Fruit fly (Drosophila melanogaster) ovary, adult (tissue): Measurements from ENCODE around the gene CG6398.

Experiments used
- CG17801 ChIP-seq: fragments of 200-800 bp; optimal IDR thresholded peaks from 2 replicates; lab custom pipeline; 2019; ENCODE audit warnings: missing biosample characterization, mild to moderate bottlenecking, missing genetic modification characterization, moderate library complexity; ENCODE audit not compliant: partially characterized antibody

CG6398 gene

dm6 chrX:17830644-17831043 is at the start of gene CG6398:
CG6398 (plus strand) TSS chrX:17830828.
- TF ChIP-seq CG17801 = no peak

- TF ChIP-seq CG17801 = no peak
These were observed 49.8 kb upstream of the CG6398 start for dm6 chrX:17780834-17781233.

DNA sequence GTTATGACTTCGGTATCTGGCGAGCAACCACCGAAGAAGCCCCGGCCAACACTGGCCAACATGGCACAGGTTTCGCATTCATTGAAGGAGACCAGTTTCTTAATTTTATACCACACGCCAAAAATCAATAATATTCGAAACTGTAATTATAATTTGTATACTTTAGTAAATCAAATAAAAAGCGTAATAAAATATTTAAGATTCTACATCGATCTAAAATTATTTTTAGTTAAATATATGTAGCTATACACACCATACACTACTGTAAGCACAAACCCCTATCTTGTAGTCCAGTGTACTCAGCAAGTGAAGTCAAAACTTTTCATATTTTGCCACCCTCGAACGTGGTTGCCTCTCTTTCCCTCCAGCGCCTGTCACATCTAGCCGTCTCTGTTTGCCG is 48.6 kb upstream of the CG6398 start:
- no peak for TF ChIP-seq CG17801

DNA sequence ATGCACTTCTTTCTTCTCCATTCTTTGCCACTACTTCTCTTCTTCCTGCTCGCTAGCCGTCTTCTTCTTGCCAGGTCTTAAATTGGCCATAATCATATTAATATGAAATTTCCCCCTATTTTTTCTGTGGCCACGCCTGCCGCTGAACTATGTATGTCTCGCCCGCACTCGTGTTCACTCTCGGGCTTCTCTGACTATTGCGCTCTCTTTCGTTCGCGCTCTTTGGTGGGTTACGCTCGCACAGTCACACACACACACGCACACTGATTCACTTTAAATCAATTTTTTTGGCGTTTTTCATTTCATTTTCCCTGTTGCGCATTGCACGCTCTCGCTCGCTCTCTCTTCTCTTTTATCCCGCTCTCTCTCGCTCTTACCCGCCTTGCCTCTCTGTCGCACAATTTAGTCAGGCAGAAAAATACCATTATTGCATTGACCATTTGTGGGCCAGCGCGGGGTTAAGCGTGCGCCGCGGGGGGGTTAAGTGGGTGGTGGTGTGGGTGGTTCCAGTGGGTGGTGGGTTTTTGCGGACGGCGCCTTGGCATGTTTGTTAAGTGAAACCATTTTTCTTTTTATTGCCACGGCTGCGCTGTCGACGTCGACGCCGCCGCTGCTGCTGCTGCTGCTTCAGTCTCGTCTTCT is 41.1 kb upstream of the CG6398 start:
- TF ChIP-seq CG17801 = no peak

dm6 chrX:17790072-17790471 is 40.6 kb upstream of the CG6398 start:
- TF ChIP-seq CG17801 = no peak

- no peak for TF ChIP-seq CG17801
These were observed 39.9 kb upstream of the CG6398 start, which contains the start of gene OdsH for dm6 chrX:17790710-17791109. OdsH (plus strand) TSS chrX:17791010.

- TF ChIP-seq CG17801 = no peak
These were observed 31.4 kb upstream of the CG6398 start for dm6 chrX:17799070-17799802.

dm6 chrX:17799803-17800151 is 30.9 kb upstream of the CG6398 start:
- TF ChIP-seq CG17801 = no peak

- no peak for TF ChIP-seq CG17801
These were observed 28.1 kb upstream of the CG6398 start for dm6 chrX:17802353-17803121.

DNA sequence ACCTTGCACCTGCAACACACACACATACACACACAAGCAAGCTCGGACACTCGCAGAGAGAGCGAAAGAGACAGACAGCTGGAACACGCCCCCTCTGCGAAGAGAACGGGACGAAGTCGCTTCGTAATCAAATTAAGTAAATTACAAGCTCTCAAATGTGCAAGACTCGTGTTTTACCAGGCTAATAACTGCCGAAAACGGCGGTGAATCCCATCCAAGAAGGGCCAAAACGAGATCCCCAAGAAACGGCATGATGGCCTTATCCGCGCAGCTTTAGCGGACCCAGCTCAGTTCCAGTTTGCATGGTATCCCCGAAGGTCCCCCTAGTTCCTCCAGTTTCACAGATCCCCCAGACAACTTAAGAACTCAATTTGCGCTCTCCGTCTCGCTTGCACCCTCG is 26.6 kb upstream of the CG6398 start:
- TF ChIP-seq CG17801 = no peak

DNA sequence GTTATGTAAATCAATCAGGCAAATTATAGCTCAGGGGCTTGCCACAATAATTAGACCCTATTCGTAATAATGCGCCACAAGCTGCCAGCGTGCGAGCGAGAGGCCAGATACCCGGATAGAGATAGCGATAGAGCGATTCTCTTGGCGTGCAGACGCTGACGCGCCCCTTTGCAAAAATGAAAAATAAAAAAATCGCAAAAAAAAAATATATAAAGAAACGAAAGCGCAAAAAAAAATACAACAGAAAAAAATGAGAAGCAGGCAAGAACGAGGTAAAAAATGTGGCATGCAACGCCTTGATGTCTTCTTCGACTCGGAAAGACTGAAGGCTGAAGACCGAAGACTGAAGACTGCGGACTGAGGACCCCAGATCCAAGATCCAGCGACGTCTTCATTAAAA is 24.3 kb upstream of the CG6398 start:
- no peak for TF ChIP-seq CG17801

- no peak for TF ChIP-seq CG17801
These were observed 23.7 kb upstream of the CG6398 start for dm6 chrX:17806973-17807372.

DNA sequence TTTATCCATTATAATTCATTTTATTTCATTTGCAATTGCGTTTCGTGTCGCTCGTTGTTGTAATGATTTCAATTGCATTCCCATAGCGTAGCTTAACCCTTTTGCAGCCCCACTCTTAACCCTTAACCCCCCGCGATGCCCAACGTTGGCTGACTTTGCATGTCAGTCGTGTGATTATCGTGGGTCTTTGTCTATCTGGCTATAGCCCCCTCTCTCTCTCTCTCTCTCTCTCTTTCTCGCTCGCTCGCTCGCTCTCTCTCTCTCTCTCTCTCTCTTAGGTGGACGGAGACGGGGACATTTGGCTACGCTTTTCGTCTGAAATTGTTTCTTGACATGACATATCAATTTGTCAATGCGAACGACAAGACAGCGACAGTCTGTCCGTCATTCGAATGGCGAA is 18.4 kb upstream of the CG6398 start:
- no peak for TF ChIP-seq CG17801

dm6 chrX:17814783-17815182 is 15.8 kb upstream of the CG6398 start:
- TF ChIP-seq CG17801 = no peak

DNA sequence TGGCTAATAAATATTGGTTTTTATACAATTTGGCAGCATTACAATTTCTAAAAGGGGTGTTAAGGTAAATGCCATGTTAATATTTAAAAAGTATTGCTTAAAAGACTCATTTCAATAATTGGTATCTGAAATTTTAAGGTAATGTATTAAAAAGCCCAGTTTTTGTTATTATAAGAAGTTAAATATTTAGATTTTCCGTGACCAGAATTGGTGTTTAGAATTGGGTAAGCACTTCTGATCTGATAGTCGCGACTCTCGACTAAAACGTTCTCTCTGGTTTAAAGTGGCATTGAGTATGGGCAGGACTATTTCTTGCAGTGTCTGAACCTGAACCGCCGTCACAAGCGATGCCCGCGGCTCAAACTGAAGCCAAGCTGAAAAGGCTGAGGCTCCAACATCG is 14.2 kb upstream of the CG6398 start:
- TF ChIP-seq CG17801 = no peak

DNA sequence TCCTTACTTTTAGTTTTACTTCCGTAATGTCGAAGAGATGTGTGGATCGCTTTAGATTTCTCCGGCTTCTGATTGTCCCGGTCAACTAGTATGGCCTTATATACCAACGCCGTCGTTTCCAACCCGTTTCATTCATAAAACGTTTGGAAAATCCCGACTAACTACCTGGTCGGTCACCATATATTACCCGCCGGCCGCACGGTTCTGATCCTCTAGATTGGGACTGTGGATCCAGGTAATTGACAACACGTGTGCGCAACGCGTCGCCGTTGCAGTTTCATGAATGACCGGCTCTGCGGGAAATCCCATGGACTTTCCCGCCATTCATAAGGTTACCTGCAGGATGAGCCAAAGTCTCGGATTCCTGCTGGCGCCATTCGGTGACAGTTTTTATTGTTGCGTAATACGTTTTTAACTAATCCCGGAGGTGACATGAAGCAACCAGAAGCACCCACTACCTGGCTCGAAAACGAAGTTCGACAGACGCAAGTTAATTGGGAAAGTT is 10.9 kb upstream of the CG6398 start, which contains the start of gene CG12986:
Gene CG12986 (minus strand): TSS at position 51 of the 505 bp plus-strand sequence.
- no peak for TF ChIP-seq CG17801

DNA sequence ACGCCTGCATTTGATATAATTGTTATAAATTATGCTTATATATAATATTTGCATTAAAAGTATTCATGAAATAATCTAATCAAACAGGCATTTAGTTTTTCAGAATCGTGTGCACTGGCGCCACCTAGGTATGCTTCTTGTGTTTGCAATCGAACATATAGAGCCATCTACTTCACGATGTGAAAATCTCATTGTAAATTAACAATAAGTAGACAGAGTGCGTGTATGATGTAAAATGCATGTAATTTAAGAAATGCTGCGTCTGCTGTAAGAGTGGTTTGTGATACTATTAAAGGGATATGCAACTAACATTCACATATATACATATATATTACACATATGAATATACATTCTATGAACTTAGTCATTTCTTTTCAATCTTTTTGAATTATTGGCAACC is 10.4 kb upstream of the CG6398 start:
- TF ChIP-seq CG17801 = no peak
